Worm (Caenorhabditis elegans) whole organism, young adult: ENCODE results near the gene hrg-5.

Source experiments
- B0336.3 ChIP-seq: fragments of 200-800 bp; sonication (Bioruptor generic); IDR thresholded peaks from 2 replicates; pipeline ENCODE4 v1.3.6; 2022; ENCODE audit warnings: missing genetic modification characterization, missing compliant biosample characterization
- D2030.7 ChIP-seq: fragments of 200-800 bp; sonication (Bioruptor generic); IDR thresholded peaks from 2 replicates; pipeline ENCODE4 v1.3.6; 2022; ENCODE audit warnings: missing genetic modification reagents, missing genetic modification characterization, missing compliant biosample characterization
- F33H1.4 ChIP-seq: fragments of 200-800 bp; sonication (Bioruptor generic); IDR thresholded peaks from 2 replicates; pipeline ENCODE4 v1.3.6; 2022; ENCODE audit warnings: missing genetic modification reagents, missing genetic modification characterization, missing compliant biosample characterization
- K11D2.4 ChIP-seq: fragments of 200-800 bp; sonication (Bioruptor generic); IDR thresholded peaks from 2 replicates; pipeline ENCODE4 v1.3.6; 2022; ENCODE audit warnings: missing genetic modification reagents, missing genetic modification characterization, missing compliant biosample characterization
- Y53F4B.3 ChIP-seq: fragments of 200-800 bp; sonication (Bioruptor generic); IDR thresholded peaks from 2 replicates; pipeline ENCODE4 v1.3.6; 2022; ENCODE audit warnings: missing genetic modification reagents, missing genetic modification characterization, missing compliant biosample characterization
- Y53G8AR.9 ChIP-seq: fragments of 200-800 bp; sonication (Bioruptor generic); conservative IDR thresholded peaks from 2 replicates; pipeline ENCODE4 v1.3.6; 2022; ENCODE audit warnings: missing genetic modification reagents, missing genetic modification characterization, missing compliant biosample characterization
- ama-1 ChIP-seq, 3 experiments: fragments of 150-350 bp in 1 of 3; sonication (generic microtip) in 2 of 3; optimal IDR thresholded peaks; 2 replicates each; lab custom pipeline; 2014 to 2018; ENCODE audit warnings: missing biosample characterization in 2 of 3, missing genetic modification characterization in 2 of 3, missing genetic modification reagents in 2 of 3
- cebp-1 ChIP-seq, 2 experiments: fragments of 200-800 bp in 1 of 2; sonication (Bioruptor generic) in 1 of 2; sonication (generic microtip) in 1 of 2; IDR thresholded peaks in 1 of 2; optimal IDR thresholded peaks in 1 of 2; 2 replicates each; pipeline versions ENCODE4 v1.3.6 to Lab custom; 2017 to 2022; ENCODE audit warnings: missing compliant biosample characterization in 2 of 2, missing genetic modification characterization in 2 of 2, mild to moderate bottlenecking in 1 of 2, missing genetic modification reagents in 1 of 2, moderate library complexity in 1 of 2
- cebp-2 ChIP-seq: fragments of 200-800 bp; sonication (Bioruptor generic); IDR thresholded peaks from 2 replicates; pipeline ENCODE4 v1.3.6; 2022; ENCODE audit warnings: missing genetic modification characterization, missing compliant biosample characterization
- ceh-27 ChIP-seq: fragments of 200-800 bp; sonication (Bioruptor generic); optimal IDR thresholded peaks from 2 replicates; lab custom pipeline; 2018; ENCODE audit warnings: mild to moderate bottlenecking, missing genetic modification characterization, moderate library complexity, missing compliant biosample characterization
- ceh-91 ChIP-seq: fragments of 200-800 bp; sonication (Bioruptor generic); IDR thresholded peaks from 2 replicates; pipeline ENCODE4 v1.3.6; 2022; ENCODE audit warnings: missing genetic modification reagents, missing genetic modification characterization, missing compliant biosample characterization
- dpl-1 ChIP-seq: fragments of 150-350 bp; optimal IDR thresholded peaks from 2 replicates; lab custom pipeline; 2014; ENCODE audit warnings: missing biosample characterization, missing genetic modification reagents, missing genetic modification characterization
- egl-44 ChIP-seq: fragments of 200-800 bp; sonication (Bioruptor generic); IDR thresholded peaks from 2 replicates; pipeline ENCODE4 v1.3.6; 2022; ENCODE audit warnings: missing genetic modification reagents, missing genetic modification characterization, missing compliant biosample characterization
- ekl-4 ChIP-seq: fragments of 200-800 bp; sonication (Bioruptor generic); IDR thresholded peaks from 2 replicates; pipeline ENCODE4 v1.3.6; 2022; ENCODE audit warnings: missing genetic modification reagents, missing genetic modification characterization, missing compliant biosample characterization
- hsf-1 ChIP-seq: fragments of 200-800 bp; sonication (Bioruptor generic); IDR thresholded peaks from 2 replicates; pipeline ENCODE4 v1.3.6; 2022; ENCODE audit warnings: missing genetic modification reagents, missing genetic modification characterization, missing compliant biosample characterization
- lsl-1 ChIP-seq: fragments of 200-800 bp; sonication (Bioruptor generic); optimal IDR thresholded peaks from 2 replicates; lab custom pipeline; 2018; ENCODE audit warnings: mild to moderate bottlenecking, missing genetic modification characterization, moderate library complexity, missing compliant biosample characterization
- lsy-27 ChIP-seq: sonication (generic microtip); optimal IDR thresholded peaks from 2 replicates; lab custom pipeline; 2017; ENCODE audit warnings: missing genetic modification characterization, mild to moderate bottlenecking, missing compliant biosample characterization, antibody characterized with exemption, missing genotype, borderline replicate concordance; ENCODE audit not compliant: insufficient read depth
- madf-10 ChIP-seq: sonication (generic microtip); optimal IDR thresholded peaks from 2 replicates; lab custom pipeline; 2016; ENCODE audit warnings: mild to moderate bottlenecking, missing genetic modification characterization, missing compliant biosample characterization
- madf-6 ChIP-seq: fragments of 200-800 bp; sonication (Bioruptor generic); IDR thresholded peaks from 2 replicates; pipeline ENCODE4 v1.3.6; 2022; ENCODE audit warnings: missing genetic modification reagents, missing genetic modification characterization, missing compliant biosample characterization
- madf-8 ChIP-seq: fragments of 200-800 bp; sonication (Bioruptor generic); conservative IDR thresholded peaks from 2 replicates; pipeline ENCODE4 v1.3.6; 2022; ENCODE audit warnings: missing genetic modification reagents, missing genetic modification characterization, missing compliant biosample characterization
- mel-28 ChIP-seq: sonication (generic microtip); optimal IDR thresholded peaks from 2 replicates; lab custom pipeline; 2016; ENCODE audit warnings: borderline replicate concordance, mild to moderate bottlenecking, missing genetic modification characterization, missing compliant biosample characterization
- nfya-2 ChIP-seq: fragments of 200-800 bp; sonication (Bioruptor generic); IDR thresholded peaks from 2 replicates; pipeline ENCODE4 v1.3.6; 2022; ENCODE audit warnings: missing genetic modification reagents, missing genetic modification characterization, missing compliant biosample characterization
- nfyb-1 ChIP-seq: fragments of 200-800 bp; sonication (Bioruptor generic); IDR thresholded peaks from 2 replicates; pipeline ENCODE4 v1.3.6; 2022; ENCODE audit warnings: missing genetic modification reagents, missing genetic modification characterization, missing compliant biosample characterization
- pbrm-1 ChIP-seq: fragments of 200-800 bp; sonication (Bioruptor generic); IDR thresholded peaks from 2 replicates; pipeline ENCODE4 v1.3.6; 2022; ENCODE audit warnings: missing genetic modification reagents, missing genetic modification characterization, missing compliant biosample characterization
- rcor-1 ChIP-seq: fragments of 200-800 bp; sonication (Bioruptor generic); IDR thresholded peaks from 2 replicates; pipeline ENCODE4 v1.3.6; 2022; ENCODE audit warnings: missing genetic modification reagents, missing genetic modification characterization, missing compliant biosample characterization
- tbp1 ChIP-seq: fragments of 200-800 bp; sonication (Bioruptor generic); optimal IDR thresholded peaks from 2 replicates; lab custom pipeline; 2018; ENCODE audit warnings: mild to moderate bottlenecking, missing genetic modification characterization, missing compliant biosample characterization
- ztf-28 ChIP-seq: fragments of 200-800 bp; sonication (Bioruptor generic); IDR thresholded peaks from 2 replicates; pipeline ENCODE4 v1.3.6; 2022; ENCODE audit warnings: missing genetic modification reagents, missing genetic modification characterization, missing compliant biosample characterization

The hrg-5 gene

DNA sequence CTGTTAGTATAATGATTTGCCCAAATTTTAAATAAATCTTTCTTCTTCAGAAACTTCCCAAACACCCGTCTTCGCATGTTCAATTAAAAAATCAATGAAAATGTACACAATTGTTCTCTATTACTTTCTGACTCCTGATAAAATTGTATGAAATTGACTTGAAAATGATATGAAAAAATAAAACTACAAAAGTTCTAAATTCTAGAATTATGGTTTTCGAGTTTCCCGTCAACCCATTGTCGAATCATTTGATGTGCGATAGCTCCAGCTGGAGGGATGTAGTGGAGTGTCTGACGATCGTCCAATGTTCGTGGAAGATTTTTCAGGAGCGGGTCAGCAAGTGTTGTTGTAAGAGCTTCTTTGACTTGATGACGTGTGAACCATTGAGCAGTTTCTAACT, 19.3 kb downstream of the hrg-5 start:
- TF ChIP-seq madf-8 (GFP tag; lab: Robert Waterston, UW) (no peak), pbrm-1 (GFP tag; lab: Robert Waterston, UW) (0 out of 2 replicates have a peak, but pooled peaks have one; percentile 5)

DNA sequence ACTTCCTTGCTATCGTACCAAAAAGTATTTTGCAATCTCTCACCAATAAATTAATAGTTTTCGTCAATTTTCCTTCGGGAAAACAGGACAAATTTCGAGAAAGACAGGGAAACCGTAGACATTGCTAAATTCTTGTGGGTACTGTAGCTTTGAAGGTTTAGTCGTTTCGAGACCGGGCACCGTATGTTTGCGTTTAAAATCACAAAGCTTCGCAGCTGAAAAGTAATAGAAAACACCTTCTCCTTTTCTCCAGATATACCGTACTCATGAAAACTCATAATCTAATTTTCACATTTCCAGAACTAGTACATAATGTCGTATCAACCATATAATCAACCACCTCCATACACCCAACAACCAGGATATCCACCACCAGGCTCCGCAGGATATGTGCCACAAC, 20.2 kb downstream of the hrg-5 start, which contains the start of gene F13H10.6:
Gene F13H10.6, plus strand, starts transcription at position 301 of the 400 bp plus-strand sequence.
- no peak for TF ChIP-seq ztf-28
- no peak for TF ChIP-seq dpl-1

DNA sequence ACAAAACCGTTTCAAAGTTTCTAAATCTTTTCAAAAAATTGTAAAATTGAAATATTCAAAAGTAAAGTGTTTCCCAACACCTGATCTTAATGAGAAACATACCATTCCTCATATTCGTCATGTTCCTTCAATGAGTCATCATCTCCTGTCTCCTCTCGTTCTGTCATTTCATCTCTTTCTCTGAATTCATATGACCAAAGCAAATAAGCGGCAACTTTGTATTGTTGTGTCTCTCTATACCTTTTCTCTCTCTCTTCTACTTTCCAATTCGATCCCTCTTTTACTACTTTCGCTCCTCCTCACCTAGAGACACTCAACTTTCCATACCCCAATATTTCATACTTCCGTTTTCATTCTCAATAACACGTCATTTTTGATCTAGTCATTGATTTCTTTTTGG, 21.0 kb downstream of the hrg-5 start:
- TF ChIP-seq ztf-28 (no peak), ekl-4 (no peak), K11D2.4 (no peak), cebp-1 (GFP tag; IDR thresholded peaks at IDR 0.05; lab: Robert Waterston, UW) (no peak), cebp-1 (tag; optimal IDR thresholded peaks at IDR 0.05; lab: Kevin White, UChicago) (peak; percentile 31), ceh-27 (GFP tag; lab: Kevin White, UChicago) (peak; percentile 54)

DNA sequence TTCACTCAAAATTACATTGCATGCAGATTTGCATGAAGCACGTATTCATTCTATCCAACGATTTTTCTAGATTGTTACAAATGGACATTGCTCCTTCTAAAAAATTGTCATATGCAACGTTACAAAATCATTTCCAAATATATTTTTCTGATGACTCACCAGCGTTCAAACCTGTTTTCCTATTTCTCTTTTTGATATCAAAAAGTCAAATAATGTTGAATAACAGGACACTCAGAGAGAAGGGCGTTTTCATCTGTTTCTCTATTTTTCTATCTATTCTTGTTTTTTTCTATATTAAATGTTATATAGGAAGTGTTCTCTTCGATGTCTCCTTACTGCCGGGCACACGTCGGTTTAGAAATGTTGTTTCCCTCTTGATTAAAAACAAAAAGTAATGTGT, 22.4 kb downstream of the hrg-5 start:
- no peak for TF ChIP-seq madf-10
- TF ChIP-seq, all 124 proteins: peak for 0

DNA sequence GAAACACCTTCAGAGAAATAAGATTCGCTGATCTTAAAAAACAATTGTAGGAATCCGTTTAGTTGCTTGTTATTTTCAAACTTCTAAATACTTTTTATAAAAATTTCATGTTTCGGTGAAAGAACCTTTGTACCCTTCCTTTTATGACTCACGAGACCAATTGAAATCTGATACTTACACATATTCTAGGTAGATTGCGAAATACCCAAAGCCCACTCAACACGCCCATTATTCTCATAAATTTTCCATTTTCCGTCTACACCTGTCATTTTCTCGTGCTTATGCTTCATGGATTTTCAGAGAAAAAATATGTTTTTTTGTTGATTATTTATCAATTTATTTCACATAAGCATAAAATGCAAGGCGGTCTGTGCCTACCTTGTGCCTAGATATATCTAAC, 22.8 kb downstream of the hrg-5 start:
- TF ChIP-seq cebp-1 (GFP tag; IDR thresholded peaks at IDR 0.05; lab: Robert Waterston, UW) (peak; percentile 76), cebp-1 (tag; optimal IDR thresholded peaks at IDR 0.05; lab: Kevin White, UChicago) (peak; percentile 94), B0336.3 (GFP tag; lab: Robert Waterston, UW) (no peak)

DNA sequence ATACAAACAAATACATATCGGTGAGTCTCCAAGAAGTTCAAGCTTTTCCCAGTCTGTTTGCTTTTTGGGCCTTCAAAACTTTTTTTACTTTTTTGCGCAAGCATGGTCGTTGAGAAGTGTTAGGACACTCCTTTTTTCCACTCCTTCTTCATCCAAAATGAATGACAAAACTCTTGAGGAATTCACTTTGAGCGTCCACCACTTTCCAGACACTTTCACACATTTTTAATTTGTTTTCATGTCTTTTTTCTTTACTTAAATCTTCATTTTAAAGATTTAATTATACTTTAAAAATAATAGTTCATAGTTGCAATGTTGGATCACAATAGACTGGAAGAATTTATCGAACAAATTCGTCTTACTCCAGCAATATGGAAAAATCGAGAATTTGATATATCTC, 25.0 kb downstream of the hrg-5 start, which contains the start of gene F13H10.1:
Gene F13H10.1, plus strand, starts transcription at position 301 of the 400 bp plus-strand sequence.
- TF ChIP-seq pbrm-1 (GFP tag; lab: Robert Waterston, UW) (no peak), cebp-2 (GFP tag; lab: Robert Waterston, UW) (no peak)

DNA sequence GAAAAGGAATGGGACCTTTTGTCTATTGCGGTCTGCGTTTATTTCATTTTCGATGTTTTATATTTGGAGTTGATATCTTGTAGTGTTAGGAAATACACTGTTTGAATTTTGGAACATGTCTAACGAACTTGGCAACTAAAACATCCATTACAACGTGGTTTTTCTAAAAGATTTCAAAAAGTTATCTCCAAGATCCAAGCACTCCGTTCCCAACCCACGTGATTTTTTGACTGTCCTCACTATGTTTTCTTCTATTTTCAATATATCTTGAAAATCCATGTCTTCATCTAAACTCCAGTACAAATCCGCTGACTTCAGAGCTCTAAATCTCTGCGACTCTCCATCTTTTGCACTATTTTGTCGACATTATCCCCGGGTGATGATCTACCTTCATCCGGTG, 27.6 kb downstream of the hrg-5 start, which contains the start of gene F13H10.9:
Gene F13H10.9, plus strand, starts transcription at position 301 of the 400 bp plus-strand sequence.
- TF ChIP-seq lsl-1 (no peak), B0336.3 (GFP tag; lab: Robert Waterston, UW) (no peak), Y53F4B.3 (GFP tag; lab: Robert Waterston, UW) (no peak), tbp1 (GFP tag; lab: Kevin White, UChicago) (no peak), mel-28 (no peak), F33H1.4 (GFP tag; lab: Robert Waterston, UW) (no peak), nfya-2 (no peak)

DNA sequence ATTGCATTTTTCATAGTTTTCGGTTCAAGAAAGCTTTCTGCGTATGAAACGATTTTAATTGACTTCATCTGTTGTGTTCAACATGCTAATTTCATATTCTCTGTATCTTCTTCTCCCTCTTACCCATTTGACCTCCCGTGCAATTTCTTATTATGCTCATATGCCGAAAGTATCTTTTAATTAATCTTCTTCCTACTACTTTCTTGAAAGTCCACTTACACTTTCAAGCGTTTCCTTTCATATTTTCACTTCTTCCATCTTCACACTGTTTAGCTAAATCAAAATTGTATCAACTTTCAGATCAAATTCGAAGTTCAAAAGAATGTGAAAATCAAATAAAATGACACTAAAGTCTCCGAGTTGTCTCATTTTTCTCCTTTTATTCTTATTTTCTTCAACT, 38.5 kb downstream of the hrg-5 start, which contains the start of gene F13H10.5:
Gene F13H10.5, plus strand, starts transcription at position 301 of the 400 bp plus-strand sequence.
- TF ChIP-seq nfyb-1 (GFP tag; lab: Robert Waterston, UW), result no peak
- no peak for TF ChIP-seq ama-1 (optimal IDR thresholded peaks at IDR 0.05; lab: Kevin White, UChicago)
- no peak for TF ChIP-seq ama-1 (GFP tag; optimal IDR thresholded peaks at IDR 0.05; lab: Kevin White, UChicago)
- TF ChIP-seq lsy-27 (tag; lab: Kevin White, UChicago), result no peak
- TF ChIP-seq egl-44 (GFP tag; lab: Robert Waterston, UW), result no peak
- no peak for TF ChIP-seq K11D2.4

DNA sequence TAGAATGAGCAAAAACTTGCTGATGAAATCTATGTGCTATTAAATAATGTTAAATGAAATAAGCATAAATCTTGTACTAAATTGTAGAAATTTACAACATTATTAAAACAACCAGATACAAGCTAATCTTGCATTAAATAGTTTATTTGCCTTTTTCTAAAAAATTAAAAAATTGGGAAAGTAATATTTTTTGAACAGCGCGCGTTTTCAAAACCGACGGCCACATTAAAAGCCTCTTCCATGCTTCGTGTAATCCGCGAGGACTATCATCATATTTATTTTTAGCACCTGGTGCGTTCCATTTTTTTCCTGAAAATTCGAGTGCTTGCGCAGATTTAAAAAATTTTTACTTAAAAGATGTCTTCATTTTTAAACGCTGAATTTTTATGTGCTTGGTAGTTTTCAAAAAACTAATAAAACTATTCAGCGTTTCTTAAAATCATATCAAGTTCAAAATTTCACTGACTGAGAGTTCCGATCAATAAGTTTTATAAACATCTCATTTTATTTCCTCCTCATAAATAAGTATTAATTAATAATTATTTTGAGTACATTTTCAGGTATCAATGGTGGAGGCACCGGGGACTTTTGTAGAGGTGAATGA, 41.8 kb downstream of the hrg-5 start, which contains the start of gene Y43E12A.3:
Gene Y43E12A.3, plus strand, starts transcription at position 554 of the 604 bp plus-strand sequence.
- TF ChIP-seq hsf-1 (0 out of 2 replicates have a peak, but pooled peaks have one; percentile 43), D2030.7 (GFP tag; lab: Robert Waterston, UW) (peak; percentile 24; the same call in 1 of the 2 replicates), ekl-4 (peak; percentile 60; the same call in 1 of the 2 replicates), ceh-91 (peak; percentile 34; the same call in 1 of the 2 replicates), Y53G8AR.9 (GFP tag; lab: Robert Waterston, UW) (0 out of 2 replicates have a peak, but pooled peaks have one; percentile 48), rcor-1 (GFP tag; lab: Robert Waterston, UW) (0 out of 2 replicates have a peak, but pooled peaks have one; percentile 5), F33H1.4 (GFP tag; lab: Robert Waterston, UW) (peak; percentile 28; the same call in 1 of the 2 replicates), madf-8 (GFP tag; lab: Robert Waterston, UW) (peak; percentile 30; the same call in 1 of the 2 replicates), madf-6 (GFP tag; lab: Robert Waterston, UW) (peak; percentile 72)
- TF ChIP-seq, all 124 proteins: peak for 9; not testable (repeated sequence) for 115
